Worm (Caenorhabditis elegans) whole organism, L4 larva: ENCODE measurements around the gene K08F4.3.

Experiments used
- aha-1 ChIP-seq: fragments of 150-350 bp; peaks from one replicate; lab custom pipeline; 2014; ENCODE audit warnings: missing biosample characterization, missing genetic modification characterization
- hlh-11 ChIP-seq: fragments of 200-800 bp; sonication (Bioruptor generic); optimal IDR thresholded peaks from 2 replicates; lab custom pipeline; 2018; ENCODE audit warnings: mild to moderate bottlenecking, missing genetic modification characterization, missing compliant biosample characterization
- lin-39 ChIP-seq: fragments of 150-350 bp; optimal IDR thresholded peaks from 2 replicates; lab custom pipeline; 2014; ENCODE audit warnings: missing biosample characterization, missing genetic modification reagents, missing genetic modification characterization
- lir-3 ChIP-seq: sonication (generic microtip); optimal IDR thresholded peaks from 2 replicates; lab custom pipeline; 2016; ENCODE audit warnings: mild to moderate bottlenecking, missing genetic modification characterization, missing compliant biosample characterization
- madf-9 ChIP-seq: fragments of 200-800 bp; sonication (Bioruptor generic); conservative IDR thresholded peaks from 2 replicates; pipeline ENCODE4 v1.3.6; 2022; ENCODE audit warnings: missing genetic modification reagents, missing genetic modification characterization, missing compliant biosample characterization
- nhr-10 ChIP-seq: fragments of 150-350 bp; optimal IDR thresholded peaks from 2 replicates; lab custom pipeline; 2014; ENCODE audit warnings: missing biosample characterization, missing genetic modification characterization
- nhr-11 ChIP-seq: fragments of 150-350 bp; optimal IDR thresholded peaks from 2 replicates; lab custom pipeline; 2014; ENCODE audit warnings: missing biosample characterization, missing genetic modification characterization
- nhr-48 ChIP-seq: sonication (generic microtip); optimal IDR thresholded peaks from 2 replicates; lab custom pipeline; 2016; ENCODE audit warnings: mild to moderate bottlenecking, missing genetic modification characterization, missing compliant biosample characterization
- saeg-2 ChIP-seq: fragments of 200-800 bp; sonication (Bioruptor generic); IDR thresholded peaks from 2 replicates; pipeline ENCODE4 v1.3.6; 2022; ENCODE audit warnings: missing genetic modification reagents, missing genetic modification characterization, missing compliant biosample characterization
- unc-62 ChIP-seq, 3 experiments: fragments of 150-350 bp in 1 of 3; sonication (generic microtip); optimal IDR thresholded peaks in 2 of 3; peaks in 1 of 3; 1 replicate in 1 of 3; 2 replicates in 2 of 3; lab custom pipeline; 2014 to 2017; ENCODE audit warnings: missing biosample characterization in 3 of 3, missing genetic modification characterization in 3 of 3, missing genetic modification reagents in 3 of 3, missing genotype in 1 of 3

DNA sequence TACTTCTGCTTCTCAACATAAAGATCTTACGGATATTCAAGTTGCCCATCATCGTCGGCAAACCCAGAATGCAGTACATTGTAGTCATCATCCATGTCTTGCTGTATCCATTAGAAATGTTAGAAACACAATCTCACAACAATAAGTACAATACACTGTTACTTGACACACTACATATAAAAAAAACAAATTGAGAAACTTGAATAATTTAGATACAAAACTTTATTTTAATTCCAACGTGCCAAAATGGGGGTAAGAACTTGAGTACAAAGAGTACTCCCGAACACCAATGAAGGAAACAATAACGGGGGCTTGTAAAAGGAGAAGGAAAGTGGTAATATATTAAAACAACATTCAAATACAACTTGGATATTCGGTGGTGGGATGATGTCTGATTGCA lies 2.5 kb upstream of the K08F4.3 start, which contains the start of gene ctf-18:
- TF ChIP-seq aha-1 (tag; lab: Kevin White, UChicago) (peak; percentile 43), unc-62 (GFP tag; optimal IDR thresholded peaks at IDR 0.05 in 1 of 2; lab: Kevin White, UChicago) (no peak), unc-62 (tag; optimal IDR thresholded peaks at IDR 0.05; lab: Kevin White, UChicago) (no peak), saeg-2 (GFP tag; lab: Robert Waterston, UW) (no peak), nhr-10 (tag; lab: Kevin White, UChicago) (no peak), lin-39 (tag; lab: Kevin White, UChicago) (no peak), madf-9 (GFP tag; lab: Robert Waterston, UW) (no peak), nhr-48 (tag; lab: Kevin White, UChicago) (no peak), nhr-11 (no peak), hlh-11 (tag; lab: Kevin White, UChicago) (no peak), lir-3 (tag; lab: Kevin White, UChicago) (no peak)
